Worm (Caenorhabditis elegans) whole organism, L4 larva: ENCODE measurements around the gene lin-3.

Experiments
- F37D6.2 ChIP-seq: sonication (generic microtip); optimal IDR thresholded peaks from 2 replicates; lab custom pipeline; 2016; ENCODE audit warnings: mild to moderate bottlenecking, missing genetic modification characterization, missing compliant biosample characterization
- ZK546.5 ChIP-seq, 2 experiments: sonication (generic microtip); optimal IDR thresholded peaks; 2 replicates each; lab custom pipeline; 2017; ENCODE audit warnings: missing biosample characterization in 2 of 2, missing genetic modification characterization in 2 of 2
- ama-1 ChIP-seq: fragments of 150-350 bp; optimal IDR thresholded peaks from 2 replicates; lab custom pipeline; 2014; ENCODE audit warnings: inconsistent platforms, mixed read lengths
- ceh-28 ChIP-seq: fragments of 150-350 bp; optimal IDR thresholded peaks from 2 replicates; lab custom pipeline; 2014; ENCODE audit warnings: missing biosample characterization, missing genetic modification reagents, missing genetic modification characterization
- ceh-32 ChIP-seq: sonication (generic microtip); optimal IDR thresholded peaks from 2 replicates; lab custom pipeline; 2016; ENCODE audit warnings: mild to moderate bottlenecking, missing genetic modification characterization, missing compliant biosample characterization; ENCODE audit not compliant: poor library complexity
- dmd-8 ChIP-seq: fragments of 200-800 bp; sonication (Bioruptor generic); IDR thresholded peaks from 2 replicates; pipeline ENCODE4 v1.3.6; 2022; ENCODE audit warnings: missing genetic modification characterization, missing compliant biosample characterization
- lin-15B ChIP-seq: fragments of 150-350 bp; sonication (generic microtip); optimal IDR thresholded peaks from 3 replicates; lab custom pipeline; 2014; ENCODE audit warnings: missing biosample characterization, missing genetic modification characterization
- nhr-11 ChIP-seq: fragments of 150-350 bp; optimal IDR thresholded peaks from 2 replicates; lab custom pipeline; 2014; ENCODE audit warnings: missing biosample characterization, missing genetic modification characterization
- nhr-237 ChIP-seq: sonication (generic microtip); optimal IDR thresholded peaks from 2 replicates; lab custom pipeline; 2017; ENCODE audit warnings: missing biosample characterization, missing genetic modification characterization
- rbr-2 ChIP-seq: sonication (generic microtip); optimal IDR thresholded peaks from 2 replicates; lab custom pipeline; 2016; ENCODE audit warnings: missing genotype, missing genetic modification characterization, missing compliant biosample characterization
- skn-1 ChIP-seq: fragments of 150-350 bp; optimal IDR thresholded peaks from 2 replicates; lab custom pipeline; 2014; ENCODE audit warnings: missing biosample characterization, missing genetic modification characterization
- unc-39 ChIP-seq: sonication (generic microtip); optimal IDR thresholded peaks from 2 replicates; lab custom pipeline; 2017; ENCODE audit warnings: missing biosample characterization, missing genetic modification characterization
- unc-62 ChIP-seq, 3 experiments: fragments of 150-350 bp in 1 of 3; sonication (generic microtip); optimal IDR thresholded peaks in 2 of 3; peaks in 1 of 3; 1 replicate in 1 of 3; 2 replicates in 2 of 3; lab custom pipeline; 2014 to 2017; ENCODE audit warnings: missing biosample characterization in 3 of 3, missing genetic modification characterization in 3 of 3, missing genetic modification reagents in 3 of 3, missing genotype in 1 of 3

- TF ChIP-seq ZK546.5 (tag; optimal IDR thresholded peaks at IDR 0.05; lab: Kevin White, UChicago), result no peak
- TF ChIP-seq unc-62 (GFP tag; optimal IDR thresholded peaks at IDR 0.05 in 1 of 2; lab: Kevin White, UChicago), result peak in 1 of 2 experiments; percentile 33
- TF ChIP-seq unc-62 (tag; optimal IDR thresholded peaks at IDR 0.05; lab: Kevin White, UChicago), result no peak
- no peak for TF ChIP-seq F37D6.2 (tag; lab: Kevin White, UChicago)
- TF ChIP-seq nhr-237 (tag; lab: Kevin White, UChicago), result no peak
- no peak for TF ChIP-seq ama-1
- TF ChIP-seq lin-15B (tag; lab: Kevin White, UChicago), result no peak
- no peak for TF ChIP-seq ceh-32 (tag; lab: Kevin White, UChicago)
- no peak for TF ChIP-seq nhr-11 (tag; lab: Kevin White, UChicago)
- no peak for TF ChIP-seq unc-39
- TF ChIP-seq skn-1, result no peak
- no peak for TF ChIP-seq rbr-2 (tag; lab: Kevin White, UChicago)
- no peak for TF ChIP-seq dmd-8 (GFP tag; lab: Robert Waterston, UW)
- TF ChIP-seq ceh-28 (tag; lab: Kevin White, UChicago), result no peak
Measured at ce11 chrIV:11100271-11100670, 46.2 kb downstream of the lin-3 start, which contains the start of gene str-3.
